Fruit fly (Drosophila melanogaster) whole organism, embryonic: ENCODE results near the gene Calr.

Experiments
- CG10321 ChIP-seq: fragments of 200-800 bp; sonication (Bioruptor generic); IDR thresholded peaks from 2 replicates; pipeline ENCODE4 v1.3.6; 2022; ENCODE audit warnings: missing biosample characterization, missing genetic modification characterization
- CG11723 ChIP-seq: fragments of 200-800 bp; sonication (Bioruptor generic); optimal IDR thresholded peaks from 2 replicates; lab custom pipeline; 2017; ENCODE audit warnings: missing biosample characterization, mild to moderate bottlenecking, missing genetic modification characterization
- CG12299 ChIP-seq: fragments of 200-800 bp; sonication (Bioruptor generic); optimal IDR thresholded peaks from 2 replicates; lab custom pipeline; 2018; ENCODE audit warnings: missing biosample characterization, mild to moderate bottlenecking, missing genetic modification characterization
- CG12942 ChIP-seq: fragments of 200-800 bp; sonication (Bioruptor generic); optimal IDR thresholded peaks from 3 replicates; lab custom pipeline; 2016; ENCODE audit warnings: missing biosample characterization, missing genetic modification characterization
- CG14014 ChIP-seq: fragments of 200-800 bp; sonication (Bioruptor generic); IDR thresholded peaks from 2 replicates; pipeline ENCODE4 v1.3.6; 2022; ENCODE audit warnings: missing biosample characterization, missing genetic modification characterization
- CG15514 ChIP-seq: fragments of 200-800 bp; sonication (Bioruptor generic); optimal IDR thresholded peaks from 3 replicates; lab custom pipeline; 2017; ENCODE audit warnings: missing biosample characterization, missing genetic modification characterization, mild to moderate bottlenecking, moderate library complexity, missing genetic modification reagents
- CG16863 ChIP-seq: fragments of 200-800 bp; sonication (Bioruptor generic); optimal IDR thresholded peaks from 3 replicates; lab custom pipeline; 2016; ENCODE audit warnings: missing biosample characterization, missing genetic modification characterization
- CG17385 ChIP-seq: fragments of 200-800 bp; sonication (Bioruptor generic); optimal IDR thresholded peaks from 3 replicates; lab custom pipeline; 2018; ENCODE audit warnings: missing biosample characterization, mild to moderate bottlenecking, missing genetic modification characterization
- CG18011 ChIP-seq: fragments of 200-800 bp; sonication (Bioruptor generic); optimal IDR thresholded peaks from 2 replicates; lab custom pipeline; 2017; ENCODE audit warnings: missing biosample characterization, missing genetic modification characterization, mild to moderate bottlenecking, moderate library complexity, missing genotype
- CG2678 ChIP-seq: fragments of 200-800 bp; sonication (Bioruptor generic); optimal IDR thresholded peaks from 3 replicates; lab custom pipeline; 2019; ENCODE audit warnings: missing biosample characterization, mild to moderate bottlenecking, missing genetic modification characterization, moderate library complexity
- CG34224 ChIP-seq: fragments of 200-800 bp; sonication (Bioruptor generic); IDR thresholded peaks from 3 replicates; pipeline ENCODE4 v1.3.6; 2022; ENCODE audit warnings: missing biosample characterization, missing genetic modification characterization; ENCODE audit not compliant: partially characterized antibody
- CG4328 ChIP-seq: fragments of 200-800 bp; sonication (Bioruptor generic); optimal IDR thresholded peaks from 3 replicates; lab custom pipeline; 2017; ENCODE audit warnings: missing biosample characterization, missing genetic modification reagents, missing genetic modification characterization
- CG5953 ChIP-seq: fragments of 200-800 bp; sonication (Bioruptor generic); IDR thresholded peaks from 2 replicates; pipeline ENCODE4 v1.3.6; 2022; ENCODE audit warnings: missing biosample characterization, missing genetic modification characterization
- CG6272 ChIP-seq: fragments of 200-800 bp; sonication (Bioruptor generic); IDR thresholded peaks from 2 replicates; pipeline ENCODE4 v1.3.6; 2022; ENCODE audit warnings: missing biosample characterization, missing genetic modification characterization
- CG6654 ChIP-seq: fragments of 200-800 bp; sonication (Bioruptor generic); optimal IDR thresholded peaks from 2 replicates; lab custom pipeline; 2017; ENCODE audit warnings: missing biosample characterization, mild to moderate bottlenecking, missing genetic modification characterization
- CoRest ChIP-seq: fragments of 200-800 bp; sonication (Bioruptor generic); optimal IDR thresholded peaks from 3 replicates; lab custom pipeline; 2018; ENCODE audit warnings: missing biosample characterization, mild to moderate bottlenecking, missing genetic modification characterization, moderate library complexity
- Dfd ChIP-seq, 2 experiments: fragments of >200 bp; optimal IDR thresholded peaks; 2 replicates each; lab custom pipeline; 2017; ENCODE audit warnings: missing biosample characterization in 2 of 2, missing genetic modification characterization in 2 of 2
- Dp ChIP-seq: fragments of 200-800 bp; sonication (Bioruptor generic); optimal IDR thresholded peaks from 2 replicates; lab custom pipeline; 2018; ENCODE audit warnings: missing biosample characterization, mild to moderate bottlenecking, missing genetic modification characterization, moderate library complexity
- Hsf ChIP-seq: fragments of 200-800 bp; sonication (Bioruptor generic); optimal IDR thresholded peaks from 3 replicates; lab custom pipeline; 2016; ENCODE audit warnings: missing biosample characterization, missing genetic modification characterization
- MBD-R2 ChIP-seq: fragments of 200-800 bp; sonication (Bioruptor generic); IDR thresholded peaks from 2 replicates; pipeline ENCODE4 v1.3.6; 2022; ENCODE audit warnings: missing biosample characterization, missing genetic modification characterization
- NC2β ChIP-seq: fragments of 200-800 bp; sonication (Bioruptor generic); optimal IDR thresholded peaks from 2 replicates; lab custom pipeline; 2016; ENCODE audit warnings: missing biosample characterization, missing genetic modification characterization
- Neu2 ChIP-seq: fragments of 200-800 bp; sonication (Bioruptor generic); optimal IDR thresholded peaks from 3 replicates; lab custom pipeline; 2016; ENCODE audit warnings: missing biosample characterization, missing genetic modification characterization, borderline replicate concordance
- Optix ChIP-seq: fragments of 200-800 bp; sonication (Bioruptor generic); IDR thresholded peaks from 3 replicates; pipeline ENCODE4 v1.3.6; 2022; ENCODE audit warnings: missing biosample characterization, missing genetic modification characterization
- Poxn ChIP-seq: fragments of 200-800 bp; sonication (Bioruptor generic); IDR thresholded peaks from 2 replicates; pipeline ENCODE4 v1.3.6; 2022; ENCODE audit warnings: missing biosample characterization, missing genetic modification characterization
- Ptx1 ChIP-seq: fragments of 200-800 bp; sonication (Bioruptor generic); IDR thresholded peaks from 2 replicates; pipeline ENCODE4 v1.3.6; 2022; ENCODE audit warnings: missing biosample characterization, missing genetic modification characterization
- Sox102F ChIP-seq: fragments of 200-800 bp; sonication (Bioruptor generic); optimal IDR thresholded peaks from 2 replicates; lab custom pipeline; 2018; ENCODE audit warnings: missing biosample characterization, mild to moderate bottlenecking, missing genetic modification characterization, moderate library complexity
- Usf ChIP-seq: fragments of 200-800 bp; sonication (Bioruptor generic); optimal IDR thresholded peaks from 2 replicates; lab custom pipeline; 2017; ENCODE audit warnings: missing genotype, missing biosample characterization, missing genetic modification characterization
- Xrp1 ChIP-seq: fragments of 200-800 bp; sonication (Bioruptor generic); IDR thresholded peaks from 2 replicates; pipeline ENCODE4 v1.3.6; 2022; ENCODE audit warnings: missing biosample characterization, missing genetic modification characterization
- bcd ChIP-seq: fragments of 200-800 bp; sonication (Bioruptor generic); optimal IDR thresholded peaks from 2 replicates; lab custom pipeline; 2017; ENCODE audit warnings: missing biosample characterization, mild to moderate bottlenecking, missing genetic modification characterization
- bowl ChIP-seq: fragments of 200-800 bp; sonication (Bioruptor generic); IDR thresholded peaks from 2 replicates; pipeline ENCODE4 v1.3.6; 2022; ENCODE audit warnings: missing biosample characterization, missing genetic modification characterization
- caup ChIP-seq: fragments of 200-800 bp; sonication (Bioruptor generic); optimal IDR thresholded peaks from 3 replicates; lab custom pipeline; 2017; ENCODE audit warnings: missing biosample characterization, mild to moderate bottlenecking, missing genetic modification characterization, moderate library complexity; ENCODE audit not compliant: severe bottlenecking
- cg ChIP-seq: fragments of 200-800 bp; sonication (Bioruptor generic); optimal IDR thresholded peaks from 3 replicates; lab custom pipeline; 2019; ENCODE audit warnings: missing biosample characterization, mild to moderate bottlenecking, missing genetic modification characterization, moderate library complexity
- chm ChIP-seq: fragments of 200-800 bp; sonication (Bioruptor generic); IDR thresholded peaks from 2 replicates; pipeline ENCODE4 v1.3.6; 2022; ENCODE audit warnings: missing biosample characterization, missing genetic modification characterization
- crp ChIP-seq, 2 experiments: fragments of 200-800 bp; sonication (Bioruptor generic); optimal IDR thresholded peaks; 2 replicates in 1 of 2; 3 replicates in 1 of 2; lab custom pipeline; 2017; ENCODE audit warnings: missing biosample characterization in 2 of 2, missing genetic modification characterization in 2 of 2, mild to moderate bottlenecking in 1 of 2, moderate library complexity in 1 of 2
- cwo ChIP-seq: fragments of 200-800 bp; sonication (Bioruptor generic); optimal IDR thresholded peaks from 3 replicates; lab custom pipeline; 2017; ENCODE audit warnings: missing biosample characterization, missing genetic modification characterization, mild to moderate bottlenecking, moderate library complexity, missing genetic modification reagents
- dysf ChIP-seq: fragments of 200-800 bp; sonication (Bioruptor generic); IDR thresholded peaks from 3 replicates; pipeline ENCODE4 v1.3.6; 2022; ENCODE audit warnings: missing biosample characterization, missing genetic modification characterization
- fu2 ChIP-seq: fragments of 200-800 bp; sonication (Bioruptor generic); optimal IDR thresholded peaks from 2 replicates; lab custom pipeline; 2016; ENCODE audit warnings: missing biosample characterization, missing genetic modification characterization
- gfzf ChIP-seq: fragments of 200-800 bp; sonication (Bioruptor generic); optimal IDR thresholded peaks from 2 replicates; lab custom pipeline; 2016; ENCODE audit warnings: missing biosample characterization, mild to moderate bottlenecking, missing genetic modification characterization, moderate library complexity
- grn ChIP-seq: fragments of 200-800 bp; sonication (Bioruptor generic); optimal IDR thresholded peaks from 3 replicates; lab custom pipeline; 2017; ENCODE audit warnings: missing biosample characterization, missing genetic modification characterization
- gro ChIP-seq: fragments of 200-800 bp; sonication (Bioruptor generic); optimal IDR thresholded peaks from 2 replicates; lab custom pipeline; 2016; ENCODE audit warnings: missing biosample characterization, missing genetic modification characterization
- gsb-n ChIP-seq: fragments of 200-800 bp; sonication (Bioruptor generic); optimal IDR thresholded peaks from 3 replicates; lab custom pipeline; 2018; ENCODE audit warnings: missing biosample characterization, mild to moderate bottlenecking, missing genetic modification characterization
- jigr1 ChIP-seq: fragments of 200-800 bp; sonication (Bioruptor generic); IDR thresholded peaks from 3 replicates; pipeline ENCODE4 v1.3.6; 2022; ENCODE audit warnings: missing biosample characterization, missing genetic modification characterization
- lab ChIP-seq: fragments of 200-800 bp; sonication (Bioruptor generic); optimal IDR thresholded peaks from 3 replicates; lab custom pipeline; 2017; ENCODE audit warnings: missing biosample characterization, missing genetic modification characterization, mild to moderate bottlenecking, moderate library complexity, missing genetic modification reagents
- repo ChIP-seq: fragments of 200-800 bp; sonication (Bioruptor generic); optimal IDR thresholded peaks from 2 replicates; lab custom pipeline; 2016; ENCODE audit warnings: missing biosample characterization, missing genetic modification characterization
- run ChIP-seq: fragments of 200-800 bp; sonication (Bioruptor generic); optimal IDR thresholded peaks from 3 replicates; lab custom pipeline; 2018; ENCODE audit warnings: missing biosample characterization, mild to moderate bottlenecking, missing genetic modification characterization
- sc ChIP-seq, 3 experiments: fragments of >200 bp in 2 of 3; fragments of 200-800 bp in 1 of 3; sonication (Bioruptor generic) in 1 of 3; optimal IDR thresholded peaks; 2 replicates in 2 of 3; 3 replicates in 1 of 3; lab custom pipeline; 2017; ENCODE audit warnings: mild to moderate bottlenecking in 1 of 3, missing biosample characterization in 1 of 3, missing genetic modification characterization in 1 of 3, missing genetic modification reagents in 1 of 3
- tap ChIP-seq: fragments of 200-800 bp; optimal IDR thresholded peaks from 3 replicates; lab custom pipeline; 2019; ENCODE audit warnings: missing biosample characterization, mild to moderate bottlenecking, missing genetic modification characterization, moderate library complexity
- vvl ChIP-seq: fragments of 200-800 bp; sonication (Bioruptor generic); IDR thresholded peaks from 2 replicates; pipeline ENCODE4 v1.3.6; 2022; ENCODE audit warnings: missing biosample characterization, missing genetic modification characterization
- zen2 ChIP-seq: fragments of 200-800 bp; sonication (Bioruptor generic); IDR thresholded peaks from 3 replicates; pipeline ENCODE4 v1.3.6; 2022; ENCODE audit warnings: missing biosample characterization, missing genetic modification characterization; ENCODE audit not compliant: partially characterized antibody
- zf30C ChIP-seq: fragments of 200-800 bp; sonication (Bioruptor generic); optimal IDR thresholded peaks from 3 replicates; lab custom pipeline; 2018; ENCODE audit warnings: missing biosample characterization, mild to moderate bottlenecking, missing genetic modification characterization

The Calr gene

DNA sequence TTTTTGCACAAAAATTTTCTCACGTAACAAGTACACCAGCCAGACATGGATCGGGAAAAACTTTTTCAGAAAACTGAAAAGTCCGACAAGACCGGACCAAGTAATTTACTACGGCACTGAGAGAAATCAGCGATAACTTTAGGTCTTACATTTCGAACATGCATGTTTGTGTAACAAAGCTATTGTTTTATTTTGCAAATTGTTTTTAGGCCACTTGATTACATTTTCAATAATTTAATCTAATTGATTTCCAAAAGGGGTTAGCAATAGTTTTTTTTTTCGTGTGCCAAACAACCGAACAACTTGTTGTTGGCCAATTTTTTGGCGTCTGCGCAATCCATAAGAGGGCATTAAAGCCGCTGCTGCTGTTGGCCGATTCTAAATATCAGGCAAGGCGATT is 17.5 kb downstream of the Calr start (continued):
- TF ChIP-seq CG5953 (no peak), jigr1 (no peak), lab (GFP tag; lab: Kevin White, UChicago) (peak; percentile 90), bcd (GFP tag; lab: Kevin White, UChicago) (peak; percentile 55), CG12299 (tag; lab: Kevin White, UChicago) (no peak), MBD-R2 (GFP tag; lab: Robert Waterston, UW) (peak; percentile 33; the same call in 1 of the 2 replicates), vvl (GFP tag; lab: Robert Waterston, UW) (peak; percentile 78), CG15514 (peak; percentile 65), CG17385 (GFP tag; lab: Kevin White, UChicago) (peak; percentile 10), dysf (GFP tag; lab: Robert Waterston, UW) (peak; percentile 80), tap (tag; lab: Kevin White, UChicago) (peak; percentile 20), fu2 (GFP tag; lab: Kevin White, UChicago) (no peak), Dfd (GFP tag; optimal IDR thresholded peaks at IDR 0.05; lab: Kevin White, UChicago) (no peak), Optix (GFP tag; lab: Robert Waterston, UW) (no peak), CG16863 (GFP tag; lab: Kevin White, UChicago) (peak; percentile 36), CG6272 (GFP tag; lab: Robert Waterston, UW) (no peak), gsb-n (tag; lab: Kevin White, UChicago) (no peak), Ptx1 (GFP tag; lab: Robert Waterston, UW) (peak; percentile 70), CoRest (tag; lab: Kevin White, UChicago) (peak; percentile 28), gfzf (GFP tag; lab: Kevin White, UChicago) (no peak), Xrp1 (peak; percentile 57), CG4328 (no peak), CG34224 (GFP tag; lab: Robert Waterston, UW) (no peak), grn (GFP tag; lab: Kevin White, UChicago) (no peak), repo (GFP tag; lab: Kevin White, UChicago) (no peak), cg (GFP tag; lab: Kevin White, UChicago) (no peak), Poxn (GFP tag; lab: Robert Waterston, UW) (0 out of 2 replicates have a peak, but pooled peaks have one; percentile 8), CG2678 (tag; lab: Kevin White, UChicago) (peak; percentile 69), caup (GFP tag; lab: Kevin White, UChicago) (peak; percentile 62), chm (GFP tag; lab: Robert Waterston, UW) (no peak), Sox102F (GFP tag; lab: Kevin White, UChicago) (peak; percentile 82), CG10321 (GFP tag; lab: Robert Waterston, UW) (no peak), gro (GFP tag; lab: Kevin White, UChicago) (peak; percentile 16), CG6654 (GFP tag; lab: Kevin White, UChicago) (peak; percentile 33), Dp (no peak), sc (optimal IDR thresholded peaks at IDR 0.05; lab: Kevin White, UChicago) (no peak), sc (GFP tag; optimal IDR thresholded peaks at IDR 0.05; lab: Kevin White, UChicago) (no peak), Hsf (peak; percentile 56), bowl (no peak), crp (GFP tag; optimal IDR thresholded peaks at IDR 0.05; lab: Kevin White, UChicago) (no peak), cwo (GFP tag; lab: Kevin White, UChicago) (peak; percentile 60), Usf (GFP tag; lab: Kevin White, UChicago) (no peak), run (tag; lab: Kevin White, UChicago) (peak; percentile 10), CG18011 (GFP tag; lab: Kevin White, UChicago) (no peak), CG12942 (GFP tag; lab: Kevin White, UChicago) (peak; percentile 24), CG14014 (GFP tag; lab: Robert Waterston, UW) (peak; percentile 67; the same call in 1 of the 2 replicates), CG11723 (GFP tag; lab: Kevin White, UChicago) (peak; percentile 13), NC2β (GFP tag; lab: Kevin White, UChicago) (peak; percentile 14), Neu2 (GFP tag; lab: Kevin White, UChicago) (no peak), zen2 (GFP tag; lab: Robert Waterston, UW) (no peak), zf30C (GFP tag; lab: Kevin White, UChicago) (no peak)
